Worm (Caenorhabditis elegans) whole organism, L4 larva: ENCODE measurements around the gene msp-64.

ENCODE experiments used
- R02D3.7 ChIP-seq: fragments of 150-350 bp; sonication (generic microtip); optimal IDR thresholded peaks from 3 replicates; lab custom pipeline; 2014; ENCODE audit warnings: missing biosample characterization, missing genetic modification characterization
- hlh-30 ChIP-seq: sonication (generic microtip); optimal IDR thresholded peaks from 2 replicates; lab custom pipeline; 2017; ENCODE audit warnings: antibody characterized with exemption, mild to moderate bottlenecking, missing genetic modification characterization, missing compliant biosample characterization; ENCODE audit not compliant: insufficient read depth
- mxl-3 ChIP-seq: fragments of 200-800 bp; sonication (Bioruptor generic); optimal IDR thresholded peaks from 2 replicates; lab custom pipeline; 2018; ENCODE audit warnings: mild to moderate bottlenecking, missing genetic modification characterization, missing compliant biosample characterization
- nhr-28 ChIP-seq: fragments of 150-350 bp; optimal IDR thresholded peaks from 2 replicates; lab custom pipeline; 2014; ENCODE audit warnings: missing biosample characterization, missing genetic modification characterization
- unc-62 ChIP-seq, 3 experiments: fragments of 150-350 bp in 1 of 3; sonication (generic microtip); optimal IDR thresholded peaks in 2 of 3; peaks in 1 of 3; 1 replicate in 1 of 3; 2 replicates in 2 of 3; lab custom pipeline; 2014 to 2017; ENCODE audit warnings: missing biosample characterization in 3 of 3, missing genetic modification characterization in 3 of 3, missing genetic modification reagents in 3 of 3, missing genotype in 1 of 3

The msp-64 gene

ce11 chrII:5768274-5768820 is 41.8 kb downstream of the msp-64 start:
- TF ChIP-seq unc-62 (GFP tag; optimal IDR thresholded peaks at IDR 0.05 in 1 of 2; lab: Kevin White, UChicago) (peak in 1 of 2 experiments; percentile 44), unc-62 (tag; optimal IDR thresholded peaks at IDR 0.05; lab: Kevin White, UChicago) (no peak), nhr-28 (peak; percentile 6), R02D3.7 (tag; lab: Kevin White, UChicago) (no peak)

- TF ChIP-seq hlh-30 (tag; lab: Kevin White, UChicago), result no peak
- no peak for TF ChIP-seq mxl-3
Measured at ce11 chrII:5765318-5765717, 44.8 kb downstream of the msp-64 start, which contains the start of gene ifb-1. ifb-1 (plus strand) TSS chrII:5765618.
